Fruit fly (Drosophila melanogaster) whole organism, prepupa: ENCODE results near the gene CG14915.
A peak's percentile ranks its signal among the peaks of the same experiment; 100 is the strongest.

Experiments used
- Blimp-1 ChIP-seq: fragments of 200-800 bp; sonication (Bioruptor generic); optimal IDR thresholded peaks from 3 replicates; lab custom pipeline; 2017; ENCODE audit warnings: missing biosample characterization, missing genetic modification characterization, mild to moderate bottlenecking, moderate library complexity, missing genetic modification reagents
- CG10631 ChIP-seq: fragments of 200-800 bp; sonication (Bioruptor generic); optimal IDR thresholded peaks from 2 replicates; lab custom pipeline; 2016; ENCODE audit warnings: missing biosample characterization, missing genetic modification characterization
- CG11294 ChIP-seq: fragments of 200-800 bp; sonication (Bioruptor generic); IDR thresholded peaks from 2 replicates; pipeline ENCODE4 v1.3.6; 2022; ENCODE audit warnings: missing biosample characterization, missing genetic modification characterization
- CG11762 ChIP-seq: fragments of 200-800 bp; sonication (Bioruptor generic); optimal IDR thresholded peaks from 3 replicates; lab custom pipeline; 2016; ENCODE audit warnings: missing biosample characterization, missing genetic modification characterization; ENCODE audit not compliant: insufficient read depth
- CG15336 ChIP-seq: fragments of 200-800 bp; sonication (Bioruptor generic); IDR thresholded peaks from 2 replicates; pipeline ENCODE4 v1.3.6; 2022; ENCODE audit warnings: missing biosample characterization, missing genetic modification characterization
- CG16779 ChIP-seq: fragments of 200-800 bp; sonication (Bioruptor generic); optimal IDR thresholded peaks from 3 replicates; lab custom pipeline; 2017; ENCODE audit warnings: missing biosample characterization, mild to moderate bottlenecking, missing genetic modification characterization
- CG32006 ChIP-seq: fragments of 200-800 bp; sonication (Bioruptor generic); optimal IDR thresholded peaks from 3 replicates; lab custom pipeline; 2017; ENCODE audit warnings: missing biosample characterization, mild to moderate bottlenecking, missing genetic modification characterization
- CG34406 ChIP-seq: fragments of 200-800 bp; sonication (Bioruptor generic); optimal IDR thresholded peaks from 3 replicates; lab custom pipeline; 2016; ENCODE audit warnings: missing biosample characterization, missing genetic modification characterization
- CG3919 ChIP-seq: fragments of 200-800 bp; sonication (Bioruptor generic); optimal IDR thresholded peaks from 3 replicates; lab custom pipeline; 2016; ENCODE audit warnings: missing biosample characterization, missing genetic modification characterization
- CG6163 ChIP-seq: fragments of 200-800 bp; sonication (Bioruptor generic); IDR thresholded peaks from 3 replicates; pipeline ENCODE4 v1.3.6; 2022; ENCODE audit warnings: missing biosample characterization, missing genetic modification characterization
- CG6792 ChIP-seq: fragments of 200-800 bp; sonication (Bioruptor generic); optimal IDR thresholded peaks from 3 replicates; lab custom pipeline; 2016; ENCODE audit warnings: missing biosample characterization, missing genetic modification characterization
- CG6808 ChIP-seq: fragments of 200-800 bp; sonication (Bioruptor generic); optimal IDR thresholded peaks from 3 replicates; lab custom pipeline; 2017; ENCODE audit warnings: missing biosample characterization, missing genetic modification characterization, mild to moderate bottlenecking, moderate library complexity, missing genetic modification reagents
- CG6854 ChIP-seq: fragments of 200-800 bp; sonication (Bioruptor generic); optimal IDR thresholded peaks from 2 replicates; lab custom pipeline; 2017; ENCODE audit warnings: missing biosample characterization, mild to moderate bottlenecking, missing genetic modification characterization
- CG7368 ChIP-seq: fragments of 200-800 bp; sonication (Bioruptor generic); optimal IDR thresholded peaks from 3 replicates; lab custom pipeline; 2016; ENCODE audit warnings: missing biosample characterization, missing genetic modification characterization
- CG8319 ChIP-seq: fragments of 200-800 bp; sonication (Bioruptor generic); optimal IDR thresholded peaks from 3 replicates; lab custom pipeline; 2016; ENCODE audit warnings: missing biosample characterization, missing genetic modification characterization
- CG8632 ChIP-seq: fragments of 200-800 bp; sonication (Bioruptor generic); optimal IDR thresholded peaks from 3 replicates; lab custom pipeline; 2016; ENCODE audit warnings: missing biosample characterization, missing genetic modification characterization
- CG9139 ChIP-seq: fragments of 200-800 bp; sonication (Bioruptor generic); optimal IDR thresholded peaks from 3 replicates; lab custom pipeline; 2017; ENCODE audit warnings: missing biosample characterization, mild to moderate bottlenecking, missing genetic modification characterization
- Eip75B ChIP-seq: fragments of 200-800 bp; sonication (Bioruptor generic); optimal IDR thresholded peaks from 3 replicates; lab custom pipeline; 2016; ENCODE audit warnings: missing biosample characterization, missing genetic modification characterization
- Eip78C ChIP-seq: fragments of 200-800 bp; sonication (Bioruptor generic); peaks from one replicate; lab custom pipeline; 2016; ENCODE audit warnings: missing biosample characterization, missing genetic modification characterization
- Eip93F ChIP-seq: fragments of 200-800 bp; sonication (Bioruptor generic); optimal IDR thresholded peaks from 2 replicates; lab custom pipeline; 2016; ENCODE audit warnings: missing biosample characterization, mild to moderate bottlenecking, missing genetic modification characterization
- Ets96B ChIP-seq: fragments of 200-800 bp; optimal IDR thresholded peaks from 2 replicates; lab custom pipeline; 2019; ENCODE audit warnings: missing biosample characterization, mild to moderate bottlenecking, missing genetic modification characterization, moderate library complexity
- Hr38 ChIP-seq: sonication (Bioruptor generic); optimal IDR thresholded peaks from 2 replicates; lab custom pipeline; 2016; ENCODE audit warnings: missing biosample characterization, missing genetic modification characterization
- Hr39 ChIP-seq: fragments of 200-800 bp; sonication (Bioruptor generic); optimal IDR thresholded peaks from 2 replicates; lab custom pipeline; 2016; ENCODE audit warnings: missing biosample characterization, missing genetic modification characterization
- Met ChIP-seq: fragments of 200-800 bp; sonication (Bioruptor generic); optimal IDR thresholded peaks from 3 replicates; lab custom pipeline; 2016; ENCODE audit warnings: missing biosample characterization, missing genetic modification characterization
- OdsH ChIP-seq: fragments of 200-800 bp; sonication (Bioruptor generic); optimal IDR thresholded peaks from 3 replicates; lab custom pipeline; 2016; ENCODE audit warnings: missing biosample characterization, missing genetic modification characterization
- Smox ChIP-seq: fragments of 200-800 bp; sonication (Bioruptor generic); optimal IDR thresholded peaks from 3 replicates; lab custom pipeline; 2016; ENCODE audit warnings: missing biosample characterization, missing genetic modification characterization
- Sox102F ChIP-seq: fragments of 200-800 bp; sonication (Bioruptor generic); optimal IDR thresholded peaks from 2 replicates; lab custom pipeline; 2016; ENCODE audit warnings: missing biosample characterization, mild to moderate bottlenecking, missing genetic modification characterization
- Sox14 ChIP-seq: fragments of 200-800 bp; sonication (Bioruptor generic); optimal IDR thresholded peaks from 3 replicates; lab custom pipeline; 2016; ENCODE audit warnings: missing biosample characterization, missing genetic modification characterization
- Sox15 ChIP-seq: fragments of 200-800 bp; sonication (Bioruptor generic); optimal IDR thresholded peaks from 3 replicates; lab custom pipeline; 2016; ENCODE audit warnings: missing biosample characterization, missing genetic modification characterization
- fkh ChIP-seq: fragments of 200-800 bp; sonication (Bioruptor generic); optimal IDR thresholded peaks from 3 replicates; lab custom pipeline; 2017; ENCODE audit warnings: missing biosample characterization, mild to moderate bottlenecking, missing genetic modification characterization, moderate library complexity
- net ChIP-seq: fragments of 200-800 bp; sonication (Bioruptor generic); optimal IDR thresholded peaks from 3 replicates; lab custom pipeline; 2016; ENCODE audit warnings: missing biosample characterization, missing genetic modification characterization
- spab ChIP-seq: fragments of 200-800 bp; sonication (Bioruptor generic); optimal IDR thresholded peaks from 2 replicates; lab custom pipeline; 2017; ENCODE audit warnings: missing biosample characterization, mild to moderate bottlenecking, missing genetic modification characterization, missing genetic modification reagents
- svp ChIP-seq: fragments of 200-800 bp; sonication (Bioruptor generic); peaks from one replicate; lab custom pipeline; 2016; ENCODE audit warnings: missing biosample characterization, missing genetic modification characterization
- topi ChIP-seq: fragments of 200-800 bp; sonication (Bioruptor generic); optimal IDR thresholded peaks from 3 replicates; lab custom pipeline; 2016; ENCODE audit warnings: missing biosample characterization, missing genetic modification characterization
- vri ChIP-seq: fragments of 200-800 bp; sonication (Bioruptor generic); optimal IDR thresholded peaks from 3 replicates; lab custom pipeline; 2016; ENCODE audit warnings: missing biosample characterization, mild to moderate bottlenecking, missing genetic modification characterization

Gene CG14915

DNA sequence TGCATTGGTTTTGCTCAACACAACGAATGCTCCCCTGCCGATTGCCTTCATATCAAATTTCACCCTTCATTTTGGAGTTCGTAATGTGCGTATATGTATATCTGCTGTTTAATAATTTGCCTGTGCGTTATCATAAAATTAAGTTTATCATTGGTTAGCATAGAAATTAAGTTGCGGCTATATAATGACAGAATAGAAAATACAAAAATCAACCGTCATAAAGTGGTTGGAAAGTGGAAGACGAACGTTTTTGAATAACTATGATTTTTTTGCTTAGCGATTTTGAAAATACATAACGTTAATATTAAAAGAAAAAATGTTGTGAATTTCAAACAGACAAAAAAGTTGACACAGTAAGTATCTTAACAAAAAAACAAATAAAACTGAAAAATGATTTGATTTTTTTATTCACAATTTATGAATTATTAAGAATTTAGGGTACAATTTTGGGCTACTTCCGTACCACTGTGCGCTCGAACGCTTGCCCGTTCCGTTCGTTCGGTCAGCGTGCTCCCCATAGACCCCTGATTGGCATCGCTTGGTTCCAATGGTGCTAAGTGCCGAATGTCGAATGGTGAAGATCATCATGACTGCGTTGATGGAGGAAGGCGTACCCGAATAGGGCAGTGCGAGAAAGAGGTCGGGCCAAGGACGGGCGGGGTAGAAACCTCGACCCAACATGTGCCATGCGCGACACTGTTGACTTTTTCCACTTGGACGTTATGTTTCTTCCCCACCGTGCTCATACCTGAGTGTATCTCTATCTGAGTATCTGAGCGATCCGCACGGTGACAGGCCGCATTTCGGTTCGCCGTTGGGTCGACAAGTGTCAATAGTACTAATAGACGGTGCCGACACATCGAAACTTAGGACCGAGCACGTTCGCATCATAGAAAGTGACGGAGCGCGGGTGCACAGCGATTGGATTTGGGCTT lies 33.0 kb upstream of the CG14915 start (continued):
- TF ChIP-seq Sox102F: no peak
- peak; percentile 28 for TF ChIP-seq Met (GFP tag; lab: Kevin White, UChicago)
- no peak for TF ChIP-seq CG11762 (GFP tag; lab: Kevin White, UChicago)
- TF ChIP-seq vri (GFP tag; lab: Kevin White, UChicago): no peak
- peak; percentile 85 for TF ChIP-seq fkh (GFP tag; lab: Kevin White, UChicago)
- TF ChIP-seq Sox14: peak; percentile 18

DNA sequence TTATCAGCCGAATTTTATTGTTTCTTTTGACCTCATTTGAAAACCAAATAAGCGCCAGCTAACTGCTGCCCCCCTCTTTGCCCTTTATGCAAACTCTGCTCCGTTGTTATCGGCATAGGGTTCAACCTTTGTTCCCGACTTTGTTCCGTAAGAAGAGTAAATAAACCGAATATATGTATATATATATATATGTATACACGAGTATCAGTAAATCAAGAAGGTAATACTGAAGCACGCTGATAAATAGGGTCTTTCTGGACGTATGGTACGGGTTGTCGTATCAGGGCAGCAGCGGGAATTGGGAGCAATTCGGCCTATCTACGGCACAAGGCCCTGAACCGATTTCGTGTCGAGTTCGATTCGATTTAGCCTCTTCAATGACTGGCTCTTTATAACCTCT lies 31.9 kb upstream of the CG14915 start:
- TF ChIP-seq CG6854 (GFP tag; lab: Kevin White, UChicago) (peak; percentile 7), Blimp-1 (GFP tag; lab: Kevin White, UChicago) (no peak), CG6792 (no peak), CG15336 (no peak), spab (GFP tag; lab: Kevin White, UChicago) (no peak), OdsH (GFP tag; lab: Kevin White, UChicago) (no peak), CG8319 (GFP tag; lab: Kevin White, UChicago) (no peak), topi (GFP tag; lab: Kevin White, UChicago) (no peak), CG10631 (GFP tag; lab: Kevin White, UChicago) (no peak), CG16779 (tag; lab: Kevin White, UChicago) (no peak), Sox15 (GFP tag; lab: Kevin White, UChicago) (no peak), Hr39 (GFP tag; lab: Kevin White, UChicago) (no peak), CG11294 (no peak), Eip78C (GFP tag; lab: Kevin White, UChicago) (peak; percentile 23), net (no peak), Eip75B (GFP tag; lab: Kevin White, UChicago) (no peak), svp (GFP tag; lab: Kevin White, UChicago) (peak; percentile 98), Eip93F (GFP tag; lab: Kevin White, UChicago) (peak; percentile 74), Sox14 (no peak), CG6163 (GFP tag; lab: Robert Waterston, UW) (no peak), fkh (GFP tag; lab: Kevin White, UChicago) (peak; percentile 58), Hr38 (GFP tag; lab: Kevin White, UChicago) (no peak), CG7368 (GFP tag; lab: Kevin White, UChicago) (no peak), CG3919 (no peak), CG32006 (GFP tag; lab: Kevin White, UChicago) (no peak), vri (GFP tag; lab: Kevin White, UChicago) (peak; percentile 35), Ets96B (tag; lab: Kevin White, UChicago) (no peak), CG8632 (GFP tag; lab: Kevin White, UChicago) (no peak), CG34406 (GFP tag; lab: Kevin White, UChicago) (no peak), CG6808 (GFP tag; lab: Kevin White, UChicago) (no peak), Smox (GFP tag; lab: Kevin White, UChicago) (no peak)

dm6 chr2L:11039548-11040144 lies 31.2 kb upstream of the CG14915 start:
- TF ChIP-seq OdsH (GFP tag; lab: Kevin White, UChicago): no peak
- no peak for TF ChIP-seq CG9139 (GFP tag; lab: Kevin White, UChicago)
- TF ChIP-seq fkh (GFP tag; lab: Kevin White, UChicago): peak; percentile 64
- TF ChIP-seq CG10631 (GFP tag; lab: Kevin White, UChicago): no peak
- peak; percentile 3 for TF ChIP-seq Eip78C (GFP tag; lab: Kevin White, UChicago)
